Fruit fly (Drosophila melanogaster) whole organism, embryonic: ENCODE measurements around the gene Sb.

Experiments used
- Abd-B ChIP-seq: fragments of 200-800 bp; sonication (Bioruptor generic); optimal IDR thresholded peaks from 2 replicates; lab custom pipeline; 2018; ENCODE audit warnings: missing biosample characterization, mild to moderate bottlenecking, missing genetic modification characterization, moderate library complexity
- Atf-2 ChIP-seq: fragments of 200-800 bp; sonication (Bioruptor generic); optimal IDR thresholded peaks from 2 replicates; lab custom pipeline; 2016; ENCODE audit warnings: missing biosample characterization, missing genetic modification characterization
- Awh ChIP-seq: fragments of 200-800 bp; sonication (Bioruptor generic); IDR thresholded peaks from 2 replicates; pipeline ENCODE4, ENCODE4 v1.3.6; 2022; ENCODE audit warnings: missing biosample characterization, missing genetic modification characterization
- CG10462 ChIP-seq: fragments of 200-800 bp; sonication (Bioruptor generic); optimal IDR thresholded peaks from 2 replicates; lab custom pipeline; 2016; ENCODE audit warnings: missing biosample characterization, missing genetic modification characterization
- CG13424 ChIP-seq: fragments of 200-800 bp; sonication (Bioruptor generic); optimal IDR thresholded peaks from 2 replicates; lab custom pipeline; 2019; ENCODE audit warnings: missing biosample characterization, mild to moderate bottlenecking, missing genetic modification characterization, moderate library complexity
- CG13894 ChIP-seq: fragments of 200-800 bp; sonication (Bioruptor generic); optimal IDR thresholded peaks from 3 replicates; lab custom pipeline; 2018; ENCODE audit warnings: missing biosample characterization, mild to moderate bottlenecking, missing genetic modification characterization, moderate library complexity
- CG14965 ChIP-seq: fragments of 200-800 bp; sonication (Bioruptor generic); optimal IDR thresholded peaks from 2 replicates; lab custom pipeline; 2016; ENCODE audit warnings: missing biosample characterization, missing genetic modification characterization, borderline replicate concordance
- CG15479 ChIP-seq: fragments of 200-800 bp; sonication (Bioruptor generic); optimal IDR thresholded peaks from 3 replicates; lab custom pipeline; 2019; ENCODE audit warnings: missing biosample characterization, mild to moderate bottlenecking, missing genetic modification characterization, moderate library complexity
- CG1647 ChIP-seq: fragments of 200-800 bp; sonication (Bioruptor generic); optimal IDR thresholded peaks from 3 replicates; lab custom pipeline; 2016; ENCODE audit warnings: missing biosample characterization, missing genetic modification characterization
- CG17612 ChIP-seq: fragments of 200-800 bp; sonication (Bioruptor generic); IDR thresholded peaks from 2 replicates; pipeline ENCODE4 v1.3.6; 2022; ENCODE audit warnings: missing biosample characterization, missing genetic modification characterization
- CG2129 ChIP-seq: fragments of 200-800 bp; sonication (Bioruptor generic); IDR thresholded peaks from 2 replicates; pipeline ENCODE4 v1.3.6; 2022; ENCODE audit warnings: missing biosample characterization, missing genetic modification characterization; ENCODE audit not compliant: partially characterized antibody
- CG2199 ChIP-seq: fragments of 200-800 bp; sonication (Bioruptor generic); IDR thresholded peaks from 3 replicates; pipeline ENCODE4 v1.3.6; 2022; ENCODE audit warnings: missing biosample characterization, missing genetic modification characterization
- CG3407 ChIP-seq: fragments of 200-800 bp; sonication (Bioruptor generic); optimal IDR thresholded peaks from 2 replicates; lab custom pipeline; 2018; ENCODE audit warnings: missing biosample characterization, mild to moderate bottlenecking, missing genetic modification characterization
- CG34376 ChIP-seq: fragments of 200-800 bp; sonication (Bioruptor generic); optimal IDR thresholded peaks from 2 replicates; lab custom pipeline; 2018; ENCODE audit warnings: missing biosample characterization, mild to moderate bottlenecking, missing genetic modification characterization
- CG4328 ChIP-seq: fragments of 200-800 bp; sonication (Bioruptor generic); optimal IDR thresholded peaks from 3 replicates; lab custom pipeline; 2017; ENCODE audit warnings: missing biosample characterization, missing genetic modification reagents, missing genetic modification characterization
- CG6175 ChIP-seq: fragments of 200-800 bp; sonication (Bioruptor generic); IDR thresholded peaks from 3 replicates; pipeline ENCODE4 v1.3.6; 2022; ENCODE audit warnings: missing biosample characterization, missing genetic modification characterization
- CG7357 ChIP-seq: fragments of 200-800 bp; sonication (Bioruptor generic); IDR thresholded peaks from 3 replicates; pipeline ENCODE4 v1.3.6; 2022; ENCODE audit warnings: missing biosample characterization, missing genetic modification characterization
- CG7372 ChIP-seq: fragments of 200-800 bp; sonication (Bioruptor generic); IDR thresholded peaks from 2 replicates; pipeline ENCODE4 v1.3.6; 2022; ENCODE audit warnings: missing biosample characterization, missing genetic modification characterization
- CG8478 ChIP-seq: fragments of >200 bp; optimal IDR thresholded peaks from 2 replicates; lab custom pipeline; 2018
- Deaf1 ChIP-seq: fragments of 200-800 bp; optimal IDR thresholded peaks from 3 replicates; lab custom pipeline; 2019; ENCODE audit warnings: missing biosample characterization, mild to moderate bottlenecking, missing genetic modification characterization, moderate library complexity
- Dip2 ChIP-seq: fragments of 200-800 bp; sonication (Bioruptor generic); IDR thresholded peaks from 2 replicates; pipeline ENCODE4 v1.3.6; 2022; ENCODE audit warnings: missing biosample characterization, missing genetic modification characterization
- E2f1 ChIP-seq: fragments of 200-800 bp; sonication (Bioruptor generic); IDR thresholded peaks from 2 replicates; pipeline ENCODE4 v1.3.6; 2022; ENCODE audit warnings: missing biosample characterization, missing genetic modification characterization
- ERR ChIP-seq: fragments of 200-800 bp; sonication (Bioruptor generic); optimal IDR thresholded peaks from 2 replicates; lab custom pipeline; 2016; ENCODE audit warnings: missing biosample characterization, missing genetic modification characterization
- Hmr ChIP-seq: fragments of 200-800 bp; sonication (Bioruptor generic); optimal IDR thresholded peaks from 3 replicates; lab custom pipeline; 2017; ENCODE audit warnings: mild to moderate bottlenecking, missing biosample characterization, missing genetic modification reagents, missing genetic modification characterization
- Hmx ChIP-seq: fragments of 200-800 bp; sonication (Bioruptor generic); optimal IDR thresholded peaks from 2 replicates; lab custom pipeline; 2016; ENCODE audit warnings: missing biosample characterization, missing genetic modification characterization
- Hr51 ChIP-seq, 2 experiments: fragments of 200-800 bp; sonication (Bioruptor generic); optimal IDR thresholded peaks; 2 replicates in 1 of 2; 3 replicates in 1 of 2; lab custom pipeline; 2016 to 2018; ENCODE audit warnings: missing biosample characterization in 2 of 2, missing genetic modification characterization in 2 of 2, mild to moderate bottlenecking in 1 of 2, moderate library complexity in 1 of 2
- Jarid2 ChIP-seq: fragments of 200-800 bp; sonication (Bioruptor generic); optimal IDR thresholded peaks from 3 replicates; lab custom pipeline; 2017; ENCODE audit warnings: mild to moderate bottlenecking, missing biosample characterization, missing genetic modification reagents, missing genetic modification characterization
- Opbp ChIP-seq: fragments of 200-800 bp; sonication (Bioruptor generic); IDR thresholded peaks from 3 replicates; pipeline ENCODE4 v1.3.6; 2022; ENCODE audit warnings: missing biosample characterization, missing genetic modification characterization; ENCODE audit not compliant: partially characterized antibody
- Spps ChIP-seq: fragments of 200-800 bp; sonication (Bioruptor generic); optimal IDR thresholded peaks from 2 replicates; lab custom pipeline; 2018; ENCODE audit warnings: missing biosample characterization, mild to moderate bottlenecking, missing genetic modification characterization
- ash1 ChIP-seq: fragments of 200-800 bp; sonication (Bioruptor generic); optimal IDR thresholded peaks from 2 replicates; lab custom pipeline; 2018; ENCODE audit warnings: missing biosample characterization, mild to moderate bottlenecking, missing genetic modification characterization
- bigmax ChIP-seq: fragments of 200-800 bp; sonication (Bioruptor generic); optimal IDR thresholded peaks from 2 replicates; lab custom pipeline; 2018; ENCODE audit warnings: missing biosample characterization, mild to moderate bottlenecking, missing genetic modification characterization
- dimm ChIP-seq: fragments of 200-800 bp; sonication (Bioruptor generic); IDR thresholded peaks from 2 replicates; pipeline ENCODE4 v1.3.6; 2022; ENCODE audit warnings: missing biosample characterization, missing genetic modification characterization
- exex ChIP-seq: fragments of 200-800 bp; sonication (Bioruptor generic); optimal IDR thresholded peaks from 4 replicates; lab custom pipeline; 2018; ENCODE audit warnings: missing biosample characterization, mild to moderate bottlenecking, missing genetic modification characterization, moderate library complexity
- fu2 ChIP-seq: fragments of 200-800 bp; sonication (Bioruptor generic); optimal IDR thresholded peaks from 2 replicates; lab custom pipeline; 2016; ENCODE audit warnings: missing biosample characterization, missing genetic modification characterization
- gem ChIP-seq: fragments of 200-800 bp; sonication (Bioruptor generic); optimal IDR thresholded peaks from 2 replicates; lab custom pipeline; 2019; ENCODE audit warnings: missing biosample characterization, mild to moderate bottlenecking, missing genetic modification characterization, moderate library complexity
- her ChIP-seq: fragments of 200-800 bp; sonication (Bioruptor generic); optimal IDR thresholded peaks from 2 replicates; lab custom pipeline; 2016; ENCODE audit warnings: missing biosample characterization, missing genetic modification characterization
- insv ChIP-seq, 2 experiments: fragments of 200-800 bp; sonication (Bioruptor generic); optimal IDR thresholded peaks; 3 replicates each; lab custom pipeline; 2016 to 2018; ENCODE audit warnings: missing biosample characterization in 2 of 2, missing genetic modification characterization in 2 of 2
- lbe ChIP-seq: fragments of 200-800 bp; sonication (Bioruptor generic); optimal IDR thresholded peaks from 2 replicates; lab custom pipeline; 2016; ENCODE audit warnings: missing biosample characterization, mild to moderate bottlenecking, missing genetic modification characterization
- mirr ChIP-seq: fragments of 200-800 bp; sonication (Bioruptor generic); optimal IDR thresholded peaks from 3 replicates; lab custom pipeline; 2018; ENCODE audit warnings: missing biosample characterization, mild to moderate bottlenecking, missing genetic modification characterization
- mld ChIP-seq: fragments of 200-800 bp; sonication (Bioruptor generic); IDR thresholded peaks from 3 replicates; pipeline ENCODE4 v1.3.6; 2022; ENCODE audit warnings: missing biosample characterization, missing genetic modification characterization; ENCODE audit not compliant: partially characterized antibody
- nom ChIP-seq: fragments of 200-800 bp; sonication (Bioruptor generic); optimal IDR thresholded peaks from 2 replicates; lab custom pipeline; 2017; ENCODE audit warnings: missing biosample characterization, missing genetic modification characterization, mild to moderate bottlenecking, moderate library complexity, missing genetic modification reagents
- phol ChIP-seq: fragments of 200-800 bp; sonication (Bioruptor generic); optimal IDR thresholded peaks from 3 replicates; lab custom pipeline; 2018; ENCODE audit warnings: missing biosample characterization, mild to moderate bottlenecking, missing genetic modification characterization, moderate library complexity
- psq ChIP-seq: fragments of 200-800 bp; sonication (Bioruptor generic); optimal IDR thresholded peaks from 2 replicates; lab custom pipeline; 2017; ENCODE audit warnings: missing biosample characterization, missing genetic modification characterization
- repo ChIP-seq: fragments of 200-800 bp; sonication (Bioruptor generic); optimal IDR thresholded peaks from 2 replicates; lab custom pipeline; 2016; ENCODE audit warnings: missing biosample characterization, missing genetic modification characterization
- run ChIP-seq: fragments of 200-800 bp; sonication (Bioruptor generic); optimal IDR thresholded peaks from 3 replicates; lab custom pipeline; 2018; ENCODE audit warnings: missing biosample characterization, mild to moderate bottlenecking, missing genetic modification characterization
- sug ChIP-seq: fragments of 200-800 bp; optimal IDR thresholded peaks from 2 replicates; lab custom pipeline; 2019; ENCODE audit warnings: missing biosample characterization, mild to moderate bottlenecking, missing genetic modification characterization, moderate library complexity
- wdn ChIP-seq: fragments of 200-800 bp; sonication (Bioruptor generic); IDR thresholded peaks from 2 replicates; pipeline ENCODE4 v1.3.6; 2022; ENCODE audit warnings: missing biosample characterization, missing genetic modification characterization
- zen ChIP-seq: fragments of 200-800 bp; sonication (Bioruptor generic); optimal IDR thresholded peaks from 3 replicates; lab custom pipeline; 2018; ENCODE audit warnings: missing biosample characterization, mild to moderate bottlenecking, missing genetic modification characterization, moderate library complexity
- zfh2 ChIP-seq: fragments of 200-800 bp; sonication (Bioruptor generic); optimal IDR thresholded peaks from 2 replicates; lab custom pipeline; 2016; ENCODE audit warnings: missing biosample characterization, missing genetic modification characterization

Gene Sb

dm6 chr3R:16190183-16190763 lies 74.3 kb downstream of the Sb start (continued):
- TF ChIP-seq CG3407 (GFP tag; lab: Kevin White, UChicago) (no peak), nom (GFP tag; lab: Kevin White, UChicago) (no peak), E2f1 (no peak), Atf-2 (GFP tag; lab: Kevin White, UChicago) (no peak), CG13424 (no peak), Opbp (GFP tag; lab: Robert Waterston, UW) (no peak), wdn (GFP tag; lab: Robert Waterston, UW) (no peak), her (GFP tag; lab: Kevin White, UChicago) (no peak), dimm (GFP tag; lab: Robert Waterston, UW) (no peak), Hr51 (GFP tag; optimal IDR thresholded peaks at IDR 0.05; lab: Kevin White, UChicago) (no peak)
- TF ChIP-seq, all 482 proteins: peak for 5

- no peak for TF ChIP-seq CG6175
- TF ChIP-seq phol = no peak
- TF ChIP-seq Hmx (GFP tag; lab: Kevin White, UChicago) = no peak
- no peak for TF ChIP-seq Awh
- no peak for TF ChIP-seq CG2129 (GFP tag; lab: Robert Waterston, UW)
- TF ChIP-seq CG15479 (GFP tag; lab: Kevin White, UChicago) = no peak
- no peak for TF ChIP-seq CG10462
- TF ChIP-seq CG7372 (GFP tag; lab: Robert Waterston, UW) = no peak
- TF ChIP-seq Atf-2 (GFP tag; lab: Kevin White, UChicago) = no peak
- TF ChIP-seq CG8478 = no peak
- TF ChIP-seq zfh2 (GFP tag; lab: Kevin White, UChicago) = no peak
- no peak for TF ChIP-seq lbe (GFP tag; lab: Kevin White, UChicago)
- no peak for TF ChIP-seq ash1
- no peak for TF ChIP-seq zen (tag; lab: Kevin White, UChicago)
- no peak for TF ChIP-seq CG2199 (GFP tag; lab: Robert Waterston, UW)
- no peak for TF ChIP-seq CG4328
- TF ChIP-seq Abd-B (GFP tag; lab: Kevin White, UChicago) = no peak
- no peak for TF ChIP-seq ERR (GFP tag; lab: Kevin White, UChicago)
- peak; percentile 80 for TF ChIP-seq sug
- no peak for TF ChIP-seq Jarid2 (GFP tag; lab: Kevin White, UChicago)
- TF ChIP-seq bigmax (GFP tag; lab: Kevin White, UChicago) = no peak
- no peak for TF ChIP-seq CG1647
- no peak for TF ChIP-seq Deaf1 (tag; lab: Kevin White, UChicago)
- no peak for TF ChIP-seq run (tag; lab: Kevin White, UChicago)
- TF ChIP-seq mld (GFP tag; lab: Robert Waterston, UW) = no peak
- peak; percentile 36 for TF ChIP-seq CG34376 (GFP tag; lab: Kevin White, UChicago)
- TF ChIP-seq mirr = peak; percentile 76
- TF ChIP-seq Hmr (GFP tag; lab: Kevin White, UChicago) = no peak
- peak; percentile 71 for TF ChIP-seq gem (tag; lab: Kevin White, UChicago)
- TF ChIP-seq CG7357 (GFP tag; lab: Robert Waterston, UW) = no peak
- no peak for TF ChIP-seq CG14965 (GFP tag; lab: Kevin White, UChicago)
- TF ChIP-seq CG17612 = no peak
- TF ChIP-seq insv (GFP tag; optimal IDR thresholded peaks at IDR 0.05; lab: Kevin White, UChicago) = no peak
- no peak for TF ChIP-seq Dip2 (GFP tag; lab: Robert Waterston, UW)
- peak; percentile 88 for TF ChIP-seq exex
- TF ChIP-seq Spps (tag; lab: Kevin White, UChicago) = no peak
- TF ChIP-seq CG13894 = no peak
- no peak for TF ChIP-seq psq (GFP tag; lab: Kevin White, UChicago)
- TF ChIP-seq repo (GFP tag; lab: Kevin White, UChicago) = no peak
- TF ChIP-seq fu2 (GFP tag; lab: Kevin White, UChicago) = no peak
These were observed 74.8 kb downstream of the Sb start for dm6 chr3R:16190782-16191181.
